Worm (Caenorhabditis elegans) whole organism, dauer: ENCODE data around the gene C26B9.7.

Source experiments
- unc-62 ChIP-seq: sonication (generic microtip); optimal IDR thresholded peaks from 2 replicates; lab custom pipeline; 2017; ENCODE audit warnings: missing biosample characterization, missing genetic modification reagents, missing genetic modification characterization

The C26B9.7 gene

DNA sequence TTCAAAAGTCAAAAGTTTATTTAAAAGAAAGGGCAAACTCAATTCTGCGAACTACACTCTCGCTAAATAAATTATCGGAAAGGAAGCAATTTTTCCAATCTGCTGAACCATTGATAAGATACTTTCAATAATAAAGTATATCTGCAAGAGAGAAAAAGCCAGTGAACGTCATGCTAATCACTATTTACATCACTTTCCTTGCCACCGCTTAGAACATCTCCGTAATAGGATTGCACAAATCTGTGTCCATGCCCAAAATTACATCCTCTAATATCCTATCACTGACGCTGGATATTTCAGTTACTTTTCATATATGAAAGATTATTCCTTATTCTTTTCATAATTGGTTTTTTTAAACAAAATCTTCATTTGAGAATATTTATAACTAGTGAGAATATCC, 40.7 kb downstream of the C26B9.7 start:
- no peak for TF ChIP-seq unc-62

DNA sequence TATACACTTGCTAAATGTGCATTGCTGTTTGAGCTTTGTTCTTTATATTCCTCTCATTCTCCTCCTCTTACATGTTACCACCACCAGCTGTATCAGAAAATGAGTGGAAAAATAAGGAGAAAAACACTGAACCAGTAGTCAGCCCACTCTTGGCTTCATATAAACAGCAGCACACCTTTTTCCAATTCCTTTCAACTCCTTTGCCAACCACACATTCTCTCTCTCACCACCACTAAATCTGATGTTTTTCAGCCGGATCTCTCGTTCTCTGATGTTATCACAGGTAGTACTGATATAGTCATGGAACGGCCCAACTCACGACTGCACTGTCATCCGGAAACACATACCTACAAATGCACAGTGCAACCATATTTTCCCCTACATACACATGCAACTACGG, 44.5 kb downstream of the C26B9.7 start, which contains the start of gene kcnl-3:
Gene kcnl-3 (plus strand): TSS at position 301 of the 400 bp plus-strand sequence.
- no peak for TF ChIP-seq unc-62

DNA sequence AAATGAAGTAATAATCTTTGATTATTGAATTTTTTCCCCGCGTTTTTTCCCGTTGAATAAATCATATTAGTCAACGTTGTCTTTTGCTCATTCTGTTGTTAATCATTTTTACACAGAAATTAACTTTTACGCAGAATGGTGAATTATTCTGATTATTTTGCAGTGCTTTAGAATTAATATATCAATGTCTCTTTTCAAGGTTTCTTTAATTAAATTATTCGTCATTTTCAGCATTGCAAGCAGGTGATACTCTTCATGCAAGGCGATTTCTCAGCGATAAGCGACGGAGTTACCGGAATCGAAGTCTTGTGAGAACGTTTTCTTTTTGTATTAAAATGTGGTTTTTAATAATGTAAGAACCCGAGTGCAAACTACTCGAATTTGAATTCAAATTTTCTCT, 45.5 kb downstream of the C26B9.7 start:
- TF ChIP-seq unc-62, result no peak
